Worm (Caenorhabditis elegans): ENCODE data around the gene npr-24.

The npr-24 gene

DNA sequence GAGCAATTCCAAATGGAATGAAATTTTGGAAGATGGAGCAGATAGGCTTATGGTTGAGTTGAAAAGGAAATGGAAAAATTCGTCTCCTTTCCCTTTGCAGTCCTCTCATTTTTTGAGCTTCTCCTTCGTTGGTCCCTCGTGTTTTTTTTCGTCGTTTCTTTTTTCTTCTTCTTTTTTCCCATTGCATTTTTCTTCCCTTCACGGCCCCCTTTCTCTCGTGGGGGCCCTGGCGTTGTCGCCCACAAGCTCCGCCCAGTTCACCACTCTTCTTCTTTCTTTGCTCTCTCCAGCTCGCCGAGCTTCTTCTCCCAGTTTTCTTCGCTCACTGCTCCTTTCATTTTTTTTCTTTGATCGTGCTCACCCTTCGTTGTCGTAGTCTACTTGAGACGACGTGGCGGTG lies 32.8 kb upstream of the npr-24 start (continued):
- TF ChIP-seq lir-3 (tag; optimal IDR thresholded peaks at IDR 0.05) (no peak), vab-7 (GFP tag; IDR thresholded peaks at IDR 0.05) (no peak), nhr-28 (tag; optimal IDR thresholded peaks at IDR 0.05) (no peak), nhr-76 (tag; optimal IDR thresholded peaks at IDR 0.05) (no peak), zip-2 (tag; optimal IDR thresholded peaks at IDR 0.05) (no peak), lim-7 (GFP tag; IDR thresholded peaks at IDR 0.05) (no peak), spr-1 (tag; optimal IDR thresholded peaks at IDR 0.05) (no peak), madf-5 (GFP tag; IDR thresholded peaks at IDR 0.05) (no peak), nhr-77 (tag; optimal IDR thresholded peaks at IDR 0.05) (no peak), ctbp-1 (GFP tag; IDR thresholded peaks at IDR 0.05) (no peak; the same call in 1 of the 2 replicates), nhr-237 (tag; optimal IDR thresholded peaks at IDR 0.05) (no peak), hlh-11 (tag; optimal IDR thresholded peaks at IDR 0.05) (peak; percentile 9), lin-13 (GFP tag; optimal IDR thresholded peaks at IDR 0.05) (no peak), tra-1 (GFP tag; IDR thresholded peaks at IDR 0.05) (0 out of 2 replicates have a peak, but pooled peaks have one; percentile 26), D1046.2 (GFP tag; IDR thresholded peaks at IDR 0.05) (no peak), lin-39 (tag; optimal IDR thresholded peaks at IDR 0.05) (no peak), lin-1 (GFP tag; IDR thresholded peaks at IDR 0.05) (no peak), ama-1 (optimal IDR thresholded peaks at IDR 0.05) (no peak), ZK337.2 (GFP tag; IDR thresholded peaks at IDR 0.05) (no peak), unc-62 (GFP tag; optimal IDR thresholded peaks at IDR 0.05 in 1 of 2) (peak in 1 of 2 experiments; percentile 66), unc-62 (tag; optimal IDR thresholded peaks at IDR 0.05) (no peak), dmd-8 (GFP tag; IDR thresholded peaks at IDR 0.05) (no peak), dmd-6 (GFP tag; IDR thresholded peaks at IDR 0.05) (0 out of 2 replicates have a peak, but pooled peaks have one; percentile 10), gei-8 (GFP tag; optimal IDR thresholded peaks at IDR 0.05) (no peak), saeg-2 (GFP tag; IDR thresholded peaks at IDR 0.05) (no peak), snpc-1.2 (GFP tag; IDR thresholded peaks at IDR 0.05) (no peak), set-16 (GFP tag; IDR thresholded peaks at IDR 0.05) (peak; percentile 64), cey-2 (tag; optimal IDR thresholded peaks at IDR 0.05; ENCODE audit: borderline replicate concordance, insufficient read depth) (no peak), mdl-1 (tag; optimal IDR thresholded peaks at IDR 0.05) (peak in 1 of 2 experiments; percentile 66), rbr-2 (tag; optimal IDR thresholded peaks at IDR 0.05) (peak; percentile 44), pqm-1 (tag; optimal IDR thresholded peaks at IDR 0.05) (no peak), aha-1 (tag) (peak; percentile 60)

DNA sequence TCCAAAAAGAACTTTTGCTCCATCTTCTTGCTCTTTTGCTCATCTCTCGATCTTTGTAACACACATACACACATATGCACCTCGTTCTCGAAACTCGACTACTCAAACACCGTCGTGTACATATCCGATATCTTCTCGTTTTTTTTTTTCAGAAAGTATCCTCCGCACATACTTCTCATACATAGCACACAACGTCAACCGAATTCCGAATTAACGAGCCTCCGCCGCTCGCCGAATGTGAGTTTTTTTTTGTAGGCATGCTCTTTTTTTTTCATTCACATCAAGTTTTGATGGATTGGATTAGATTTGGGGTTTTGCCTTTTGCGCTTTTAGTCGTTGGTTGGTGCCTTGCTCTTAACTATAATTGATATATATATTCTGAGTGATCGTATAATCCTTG lies 31.7 kb upstream of the npr-24 start:
- TF ChIP-seq nhr-28 (tag; optimal IDR thresholded peaks at IDR 0.05) (no peak), fkh-10 (GFP tag; optimal IDR thresholded peaks at IDR 0.05) (peak; percentile 25), ztf-11 (tag; optimal IDR thresholded peaks at IDR 0.05) (no peak), snpc-4 (tag; optimal IDR thresholded peaks at IDR 0.05) (no peak), ctbp-1 (GFP tag; IDR thresholded peaks at IDR 0.05) (peak; percentile 60)

DNA sequence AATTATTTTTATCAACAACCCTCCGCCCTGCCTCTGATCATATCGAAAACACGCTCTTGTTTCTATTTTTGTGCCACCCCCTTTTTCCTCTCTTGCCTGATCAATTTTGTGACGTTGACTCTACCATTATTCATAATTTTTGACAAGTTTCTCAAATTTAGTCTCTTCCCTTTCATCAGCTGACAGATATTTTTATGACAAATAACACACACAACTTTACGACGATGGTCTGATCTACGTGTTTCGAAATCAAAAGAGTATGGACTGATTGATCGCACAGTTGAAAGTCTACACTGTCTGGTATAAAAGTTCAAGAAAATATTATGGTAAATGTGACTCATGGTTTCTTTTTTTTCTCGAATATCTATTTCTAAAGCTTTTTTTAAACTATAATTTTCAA lies 31.2 kb upstream of the npr-24 start:
- TF ChIP-seq ceh-44 (GFP tag; IDR thresholded peaks at IDR 0.05), result no peak
- TF ChIP-seq unc-62 (GFP tag; optimal IDR thresholded peaks at IDR 0.05 in 1 of 2), result peak in 1 of 2 experiments; percentile 39
- TF ChIP-seq unc-62 (tag; optimal IDR thresholded peaks at IDR 0.05), result no peak
- peak; percentile 0 for TF ChIP-seq hlh-30 (tag; optimal IDR thresholded peaks at IDR 0.05; ENCODE audit: insufficient read depth)

DNA sequence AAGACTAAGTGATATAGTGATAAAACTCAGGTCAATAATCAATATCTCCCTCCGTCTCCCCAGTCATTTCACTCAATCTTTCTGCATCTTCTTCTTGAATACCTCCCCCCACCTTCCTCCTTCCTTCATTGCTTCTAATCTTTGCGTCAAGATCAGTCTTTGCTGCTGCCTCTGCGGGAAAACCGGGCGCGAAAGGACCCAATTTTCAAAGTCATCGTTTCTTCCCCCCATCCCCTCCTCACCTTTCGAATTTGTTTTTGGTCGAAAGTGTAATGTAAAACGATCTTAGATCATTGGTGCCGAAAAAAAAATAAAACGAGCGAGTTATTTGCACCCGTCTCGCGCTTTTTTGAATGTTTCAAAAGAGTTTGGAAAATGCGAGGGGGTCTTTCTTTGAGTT lies 30.3 kb upstream of the npr-24 start:
- TF ChIP-seq nhr-237 (tag; optimal IDR thresholded peaks at IDR 0.05) (no peak), dmd-6 (GFP tag; IDR thresholded peaks at IDR 0.05) (0 out of 2 replicates have a peak, but pooled peaks have one; percentile 24), lsy-2 (tag; optimal IDR thresholded peaks at IDR 0.05) (peak in 1 of 2 experiments; percentile 2), aha-1 (tag) (peak; percentile 16), nhr-28 (tag; optimal IDR thresholded peaks at IDR 0.05) (peak; percentile 25), mdl-1 (tag; optimal IDR thresholded peaks at IDR 0.05) (peak in 1 of 2 experiments; percentile 46), snpc-4 (tag; optimal IDR thresholded peaks at IDR 0.05) (no peak), set-16 (GFP tag; IDR thresholded peaks at IDR 0.05) (0 out of 2 replicates have a peak, but pooled peaks have one; percentile 11), hlh-11 (tag; optimal IDR thresholded peaks at IDR 0.05) (peak; percentile 34), nhr-25 (tag; optimal IDR thresholded peaks at IDR 0.05; ENCODE audit: borderline replicate concordance, insufficient read depth) (no peak)

Data from whole organism, L4 larva.